Fruit fly (Drosophila melanogaster) whole organism: ENCODE data around the gene CG1636.

Experiments
- EcR ChIP-seq, 2 experiments: fragments of >200 bp; optimal IDR thresholded peaks; 2 replicates each; lab custom pipeline; 2017; ENCODE audit warnings: missing biosample characterization in 2 of 2, missing genetic modification characterization in 2 of 2, missing genetic modification reagents in 2 of 2
- pan ChIP-seq: fragments of >200 bp; optimal IDR thresholded peaks from 2 replicates; lab custom pipeline; 2017
- psq ChIP-seq: fragments of >200 bp; optimal IDR thresholded peaks from 2 replicates; lab custom pipeline; 2017

- no peak for TF ChIP-seq psq (lab: Kevin White, UChicago)
- no peak for TF ChIP-seq EcR (GFP tag; optimal IDR thresholded peaks at IDR 0.05; lab: Kevin White, UChicago)
- no peak for TF ChIP-seq pan (lab: Kevin White, UChicago)
These were observed 29.0 kb upstream of the CG1636 start, which contains the start of gene sni for dm6 chrX:8243966-8244895.
